Fruit fly (Drosophila melanogaster) whole organism, prepupa: ENCODE data around the gene svp.

Experiments used
- CG11762 ChIP-seq: fragments of 200-800 bp; sonication (Bioruptor generic); optimal IDR thresholded peaks from 3 replicates; lab custom pipeline; 2016; ENCODE audit warnings: missing biosample characterization, missing genetic modification characterization; ENCODE audit not compliant: insufficient read depth
- CG34406 ChIP-seq: fragments of 200-800 bp; sonication (Bioruptor generic); optimal IDR thresholded peaks from 3 replicates; lab custom pipeline; 2016; ENCODE audit warnings: missing biosample characterization, missing genetic modification characterization
- CG4318 ChIP-seq: fragments of 200-800 bp; sonication (Bioruptor generic); optimal IDR thresholded peaks from 3 replicates; lab custom pipeline; 2017; ENCODE audit warnings: missing biosample characterization, mild to moderate bottlenecking, missing genetic modification characterization
- Hr39 ChIP-seq: fragments of 200-800 bp; sonication (Bioruptor generic); optimal IDR thresholded peaks from 2 replicates; lab custom pipeline; 2016; ENCODE audit warnings: missing biosample characterization, missing genetic modification characterization
- net ChIP-seq: fragments of 200-800 bp; sonication (Bioruptor generic); optimal IDR thresholded peaks from 3 replicates; lab custom pipeline; 2016; ENCODE audit warnings: missing biosample characterization, missing genetic modification characterization
- pdm3 ChIP-seq: fragments of 200-800 bp; sonication (Bioruptor generic); optimal IDR thresholded peaks from 3 replicates; lab custom pipeline; 2016; ENCODE audit warnings: missing biosample characterization, missing genetic modification characterization
- spab ChIP-seq: fragments of 200-800 bp; sonication (Bioruptor generic); optimal IDR thresholded peaks from 2 replicates; lab custom pipeline; 2017; ENCODE audit warnings: missing biosample characterization, mild to moderate bottlenecking, missing genetic modification characterization, missing genetic modification reagents
- ss ChIP-seq, 2 experiments: fragments of 200-800 bp; sonication (Bioruptor generic); optimal IDR thresholded peaks; 2 replicates in 1 of 2; 3 replicates in 1 of 2; lab custom pipeline; 2017 to 2018; ENCODE audit warnings: mild to moderate bottlenecking in 2 of 2, missing biosample characterization in 2 of 2, missing genetic modification characterization in 2 of 2, moderate library complexity in 1 of 2
- svp ChIP-seq: fragments of 200-800 bp; sonication (Bioruptor generic); peaks from one replicate; lab custom pipeline; 2016; ENCODE audit warnings: missing biosample characterization, missing genetic modification characterization
- vri ChIP-seq: fragments of 200-800 bp; sonication (Bioruptor generic); optimal IDR thresholded peaks from 3 replicates; lab custom pipeline; 2016; ENCODE audit warnings: missing biosample characterization, mild to moderate bottlenecking, missing genetic modification characterization

DNA sequence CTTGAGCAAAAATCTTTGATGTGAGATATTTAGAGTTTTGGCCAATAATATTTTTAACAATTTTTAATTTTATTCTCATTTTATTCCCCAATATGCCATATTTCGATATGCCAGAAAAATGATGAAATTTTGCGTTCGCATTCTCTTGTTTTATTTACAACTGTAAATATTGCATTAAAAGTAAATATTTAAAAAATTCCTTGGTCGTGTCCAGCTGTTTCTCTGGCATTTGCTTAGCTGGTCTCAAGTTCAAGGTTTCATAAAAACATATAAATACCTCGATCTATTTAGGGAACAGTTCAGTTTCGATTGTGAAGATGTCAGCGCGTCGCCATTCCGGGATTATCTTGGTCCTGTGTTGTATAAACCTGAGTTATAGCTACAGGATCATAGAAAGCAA, 82.8 kb downstream of the svp start, which contains the start of gene Sgsf:
- TF ChIP-seq Hr39 (GFP tag; lab: Kevin White, UChicago) (no peak), spab (no peak), pdm3 (GFP tag; lab: Kevin White, UChicago) (no peak), svp (GFP tag; lab: Kevin White, UChicago) (no peak), vri (peak; percentile 30), CG34406 (GFP tag; lab: Kevin White, UChicago) (no peak), CG11762 (GFP tag; lab: Kevin White, UChicago) (no peak), CG4318 (no peak), net (GFP tag; lab: Kevin White, UChicago) (no peak), ss (GFP tag; optimal IDR thresholded peaks at IDR 0.05; lab: Kevin White, UChicago) (no peak)
